Worm (Caenorhabditis elegans) whole organism, late embryonic: ENCODE measurements around the gene elo-6.

ENCODE experiments used
- ama-1 ChIP-seq: fragments of 150-350 bp; optimal IDR thresholded peaks from 2 replicates; lab custom pipeline; 2014
- ceh-48 ChIP-seq: sonication (generic microtip); optimal IDR thresholded peaks from 2 replicates; lab custom pipeline; 2016; ENCODE audit warnings: missing genetic modification characterization, inconsistent platforms, missing compliant biosample characterization
- ceh-6 ChIP-seq: fragments of 200-800 bp; sonication (Bioruptor generic); optimal IDR thresholded peaks from 2 replicates; lab custom pipeline; 2018; ENCODE audit warnings: mild to moderate bottlenecking, missing genetic modification characterization, missing compliant biosample characterization
- dve-1 ChIP-seq: sonication (generic microtip); optimal IDR thresholded peaks from 2 replicates; lab custom pipeline; 2017; ENCODE audit warnings: antibody characterized with exemption, mild to moderate bottlenecking, missing genetic modification characterization, missing compliant biosample characterization
- fkh-10 ChIP-seq: fragments of 150-350 bp; optimal IDR thresholded peaks from 2 replicates; lab custom pipeline; 2014; ENCODE audit warnings: missing biosample characterization, missing genetic modification reagents, missing genetic modification characterization
- hlh-15 ChIP-seq: sonication (generic microtip); optimal IDR thresholded peaks from 2 replicates; lab custom pipeline; 2016; ENCODE audit warnings: missing genetic modification characterization, missing compliant biosample characterization
- nhr-11 ChIP-seq: fragments of 150-350 bp; optimal IDR thresholded peaks from 2 replicates; lab custom pipeline; 2014; ENCODE audit warnings: missing biosample characterization, missing genetic modification characterization
- pag-3 ChIP-seq: sonication (generic microtip); optimal IDR thresholded peaks from 2 replicates; lab custom pipeline; 2016; ENCODE audit warnings: missing compliant biosample characterization, missing genetic modification characterization, borderline replicate concordance
- pqm-1 ChIP-seq: sonication (generic microtip); optimal IDR thresholded peaks from 2 replicates; lab custom pipeline; 2016; ENCODE audit warnings: missing genetic modification characterization, missing compliant biosample characterization
- ref-2 ChIP-seq: sonication (generic microtip); optimal IDR thresholded peaks from 2 replicates; lab custom pipeline; 2016; ENCODE audit warnings: missing genetic modification characterization, missing compliant biosample characterization

ce11 chrIV:5405345-5405744 lies 17.0 kb upstream of the elo-6 start, which contains the start of gene ZK616.61:
- no peak for TF ChIP-seq nhr-11 (tag; lab: Kevin White, UChicago)
- TF ChIP-seq dve-1 (tag; lab: Kevin White, UChicago): no peak
- no peak for TF ChIP-seq hlh-15 (tag; lab: Kevin White, UChicago)
- TF ChIP-seq ama-1 (lab: Kevin White, UChicago): no peak
- no peak for TF ChIP-seq fkh-10 (GFP tag; lab: Kevin White, UChicago)
- TF ChIP-seq pag-3 (tag; lab: Kevin White, UChicago): no peak
- TF ChIP-seq ceh-6 (GFP tag; lab: Kevin White, UChicago): no peak
- no peak for TF ChIP-seq ref-2
- no peak for TF ChIP-seq ceh-48 (tag; lab: Kevin White, UChicago)
- TF ChIP-seq pqm-1 (tag; lab: Kevin White, UChicago): no peak
